Fruit fly (Drosophila melanogaster) whole organism, pupa: Measurements from ENCODE around the gene obst-H.

ENCODE experiments used
- CG13204 ChIP-seq: fragments of 200-800 bp; sonication (Bioruptor generic); optimal IDR thresholded peaks from 2 replicates; lab custom pipeline; 2018; ENCODE audit warnings: missing biosample characterization, mild to moderate bottlenecking, missing genetic modification characterization, moderate library complexity
- CG8301 ChIP-seq: fragments of 200-800 bp; sonication (Bioruptor generic); optimal IDR thresholded peaks from 2 replicates; lab custom pipeline; 2018; ENCODE audit warnings: missing biosample characterization, mild to moderate bottlenecking, missing genetic modification characterization

- TF ChIP-seq CG8301, result no peak
- no peak for TF ChIP-seq CG13204
These were observed 3.9 kb downstream of the obst-H start, which contains the start of gene CG33986 for dm6 chr3L:15525153-15525552.
